Fruit fly (Drosophila melanogaster) whole organism, embryonic: ENCODE measurements around the gene RpL28.

Experiments
- Bdp1 ChIP-seq: fragments of 200-800 bp; sonication (Bioruptor generic); optimal IDR thresholded peaks from 3 replicates; lab custom pipeline; 2016; ENCODE audit warnings: missing biosample characterization, missing genetic modification characterization
- C15 ChIP-seq: fragments of 200-800 bp; sonication (Bioruptor generic); IDR thresholded peaks from 3 replicates; pipeline ENCODE4 v1.3.6; 2022; ENCODE audit warnings: missing biosample characterization, missing genetic modification characterization
- CG10147 ChIP-seq: fragments of 200-800 bp; sonication (Bioruptor generic); optimal IDR thresholded peaks from 2 replicates; lab custom pipeline; 2019; ENCODE audit warnings: missing biosample characterization, mild to moderate bottlenecking, missing genetic modification characterization, moderate library complexity
- CG12219 ChIP-seq: fragments of 200-800 bp; sonication (Bioruptor generic); optimal IDR thresholded peaks from 3 replicates; lab custom pipeline; 2018; ENCODE audit warnings: missing biosample characterization, mild to moderate bottlenecking, missing genetic modification characterization
- CG13624 ChIP-seq: fragments of 200-800 bp; sonication (Bioruptor generic); optimal IDR thresholded peaks from 2 replicates; lab custom pipeline; 2016; ENCODE audit warnings: missing biosample characterization, missing genetic modification characterization
- CG13775 ChIP-seq: fragments of 200-800 bp; sonication (Bioruptor generic); optimal IDR thresholded peaks from 3 replicates; lab custom pipeline; 2017; ENCODE audit warnings: missing biosample characterization, mild to moderate bottlenecking, missing genetic modification characterization
- CG17328 ChIP-seq: fragments of 200-800 bp; sonication (Bioruptor generic); IDR thresholded peaks from 2 replicates; pipeline ENCODE4 v1.3.6; 2022; ENCODE audit warnings: missing biosample characterization, missing genetic modification characterization
- CG2678 ChIP-seq: fragments of 200-800 bp; sonication (Bioruptor generic); optimal IDR thresholded peaks from 3 replicates; lab custom pipeline; 2019; ENCODE audit warnings: missing biosample characterization, mild to moderate bottlenecking, missing genetic modification characterization, moderate library complexity
- CG2712 ChIP-seq: fragments of 200-800 bp; optimal IDR thresholded peaks from 3 replicates; lab custom pipeline; 2019; ENCODE audit warnings: missing biosample characterization, mild to moderate bottlenecking, missing genetic modification characterization, moderate library complexity
- CG3163 ChIP-seq: fragments of 200-800 bp; sonication (Bioruptor generic); optimal IDR thresholded peaks from 3 replicates; lab custom pipeline; 2016; ENCODE audit warnings: missing biosample characterization, missing genetic modification characterization
- CG3995 ChIP-seq: fragments of 200-800 bp; sonication (Bioruptor generic); optimal IDR thresholded peaks from 3 replicates; lab custom pipeline; 2016; ENCODE audit warnings: missing biosample characterization, missing genetic modification characterization
- CG4404 ChIP-seq: fragments of 200-800 bp; sonication (Bioruptor generic); IDR thresholded peaks from 2 replicates; pipeline ENCODE4 v1.3.6; 2022; ENCODE audit warnings: missing biosample characterization, missing genetic modification characterization
- CG4424 ChIP-seq: fragments of 200-800 bp; sonication (Bioruptor generic); optimal IDR thresholded peaks from 3 replicates; lab custom pipeline; 2016; ENCODE audit warnings: missing biosample characterization, missing genetic modification characterization
- CG7271 ChIP-seq: fragments of 200-800 bp; sonication (Bioruptor generic); optimal IDR thresholded peaks from 2 replicates; lab custom pipeline; 2018; ENCODE audit warnings: missing biosample characterization, mild to moderate bottlenecking, missing genetic modification characterization, moderate library complexity
- Dip3 ChIP-seq: fragments of 200-800 bp; sonication (Bioruptor generic); optimal IDR thresholded peaks from 3 replicates; lab custom pipeline; 2016; ENCODE audit warnings: missing biosample characterization, missing genetic modification characterization
- E2f1 ChIP-seq: fragments of 200-800 bp; sonication (Bioruptor generic); IDR thresholded peaks from 2 replicates; pipeline ENCODE4 v1.3.6; 2022; ENCODE audit warnings: missing biosample characterization, missing genetic modification characterization
- Gug ChIP-seq: fragments of 200-800 bp; sonication (Bioruptor generic); IDR thresholded peaks from 4 replicates; pipeline ENCODE4 v1.3.6; 2022; ENCODE audit warnings: missing biosample characterization, missing genetic modification characterization
- Hand ChIP-seq: fragments of 200-800 bp; sonication (Bioruptor generic); optimal IDR thresholded peaks from 2 replicates; lab custom pipeline; 2017; ENCODE audit warnings: mild to moderate bottlenecking, missing biosample characterization, missing genetic modification reagents, missing genetic modification characterization
- Hsf ChIP-seq: fragments of 200-800 bp; sonication (Bioruptor generic); optimal IDR thresholded peaks from 3 replicates; lab custom pipeline; 2016; ENCODE audit warnings: missing biosample characterization, missing genetic modification characterization
- Max ChIP-seq: fragments of 200-800 bp; sonication (Bioruptor generic); optimal IDR thresholded peaks from 2 replicates; lab custom pipeline; 2016; ENCODE audit warnings: missing biosample characterization, mild to moderate bottlenecking, missing genetic modification characterization
- Nf-YC ChIP-seq: fragments of 200-800 bp; optimal IDR thresholded peaks from 3 replicates; lab custom pipeline; 2019; ENCODE audit warnings: missing biosample characterization, mild to moderate bottlenecking, missing genetic modification characterization, moderate library complexity
- Opbp ChIP-seq: fragments of 200-800 bp; sonication (Bioruptor generic); IDR thresholded peaks from 3 replicates; pipeline ENCODE4 v1.3.6; 2022; ENCODE audit warnings: missing biosample characterization, missing genetic modification characterization; ENCODE audit not compliant: partially characterized antibody
- Pdp1 ChIP-seq, 2 experiments: fragments of 200-800 bp; sonication (Bioruptor generic); optimal IDR thresholded peaks; 3 replicates each; lab custom pipeline; 2016; ENCODE audit warnings: missing biosample characterization in 2 of 2, missing genetic modification characterization in 2 of 2, mild to moderate bottlenecking in 1 of 2, moderate library complexity in 1 of 2
- Poxn ChIP-seq: fragments of 200-800 bp; sonication (Bioruptor generic); IDR thresholded peaks from 2 replicates; pipeline ENCODE4 v1.3.6; 2022; ENCODE audit warnings: missing biosample characterization, missing genetic modification characterization
- Rfx ChIP-seq: fragments of 200-800 bp; sonication (Bioruptor generic); IDR thresholded peaks from 2 replicates; pipeline ENCODE4 v1.3.6; 2022; ENCODE audit warnings: missing biosample characterization, missing genetic modification characterization
- Scr ChIP-seq: fragments of 200-800 bp; sonication (Bioruptor generic); IDR thresholded peaks from 2 replicates; pipeline ENCODE4 v1.3.6; 2022; ENCODE audit warnings: missing biosample characterization, missing genetic modification characterization; ENCODE audit not compliant: partially characterized antibody
- YL-1 ChIP-seq: fragments of 200-800 bp; sonication (Bioruptor generic); optimal IDR thresholded peaks from 3 replicates; lab custom pipeline; 2017; ENCODE audit warnings: missing biosample characterization, mild to moderate bottlenecking, missing genetic modification characterization
- al ChIP-seq: fragments of 200-800 bp; sonication (Bioruptor generic); IDR thresholded peaks from 2 replicates; pipeline ENCODE4 v1.3.6; 2022; ENCODE audit warnings: missing biosample characterization, missing genetic modification characterization
- bowl ChIP-seq: fragments of 200-800 bp; sonication (Bioruptor generic); IDR thresholded peaks from 2 replicates; pipeline ENCODE4 v1.3.6; 2022; ENCODE audit warnings: missing biosample characterization, missing genetic modification characterization
- br ChIP-seq: fragments of >200 bp; optimal IDR thresholded peaks from 2 replicates; lab custom pipeline; 2017
- cas ChIP-seq: fragments of 200-800 bp; sonication (Bioruptor generic); IDR thresholded peaks from 2 replicates; pipeline ENCODE4 v1.3.6; 2022; ENCODE audit warnings: missing biosample characterization, missing genetic modification characterization
- chif ChIP-seq, 2 experiments: fragments of 200-800 bp; sonication (Bioruptor generic); optimal IDR thresholded peaks; 3 replicates each; lab custom pipeline; 2016; ENCODE audit warnings: missing biosample characterization in 2 of 2, missing genetic modification characterization in 2 of 2
- da ChIP-seq: fragments of 200-800 bp; sonication (Bioruptor generic); optimal IDR thresholded peaks from 2 replicates; lab custom pipeline; 2016; ENCODE audit warnings: missing biosample characterization, missing genetic modification characterization
- dmrt11E ChIP-seq: fragments of 200-800 bp; sonication (Bioruptor generic); optimal IDR thresholded peaks from 3 replicates; lab custom pipeline; 2018; ENCODE audit warnings: missing biosample characterization, mild to moderate bottlenecking, missing genetic modification characterization, moderate library complexity
- dysf ChIP-seq: fragments of 200-800 bp; sonication (Bioruptor generic); IDR thresholded peaks from 3 replicates; pipeline ENCODE4 v1.3.6; 2022; ENCODE audit warnings: missing biosample characterization, missing genetic modification characterization
- en ChIP-seq: fragments of 200-800 bp; sonication (Bioruptor generic); optimal IDR thresholded peaks from 2 replicates; lab custom pipeline; 2016; ENCODE audit warnings: missing biosample characterization, missing genetic modification characterization
- exex ChIP-seq: fragments of 200-800 bp; sonication (Bioruptor generic); optimal IDR thresholded peaks from 4 replicates; lab custom pipeline; 2018; ENCODE audit warnings: missing biosample characterization, mild to moderate bottlenecking, missing genetic modification characterization, moderate library complexity
- her ChIP-seq: fragments of 200-800 bp; sonication (Bioruptor generic); optimal IDR thresholded peaks from 2 replicates; lab custom pipeline; 2016; ENCODE audit warnings: missing biosample characterization, missing genetic modification characterization
- hth ChIP-seq: fragments of >200 bp; optimal IDR thresholded peaks from 2 replicates; lab custom pipeline; 2017; ENCODE audit warnings: inconsistent platforms
- kah ChIP-seq: fragments of 200-800 bp; sonication (Bioruptor generic); optimal IDR thresholded peaks from 2 replicates; lab custom pipeline; 2018; ENCODE audit warnings: missing biosample characterization, mild to moderate bottlenecking, missing genetic modification characterization
- oc ChIP-seq: fragments of 200-800 bp; sonication (Bioruptor generic); optimal IDR thresholded peaks from 2 replicates; lab custom pipeline; 2018; ENCODE audit warnings: missing biosample characterization, mild to moderate bottlenecking, missing genetic modification characterization, moderate library complexity
- otp ChIP-seq: fragments of 200-800 bp; sonication (Bioruptor generic); IDR thresholded peaks from 3 replicates; pipeline ENCODE4, ENCODE4 v1.3.6; 2022; ENCODE audit warnings: missing biosample characterization, missing genetic modification characterization
- pnt ChIP-seq: fragments of 200-800 bp; sonication (Bioruptor generic); optimal IDR thresholded peaks from 3 replicates; lab custom pipeline; 2016; ENCODE audit warnings: missing biosample characterization, missing genetic modification characterization
- row ChIP-seq: fragments of 200-800 bp; sonication (Bioruptor generic); IDR thresholded peaks from 3 replicates; pipeline ENCODE4 v1.3.6; 2022; ENCODE audit warnings: missing biosample characterization, missing genetic modification characterization
- sens ChIP-seq: fragments of 200-800 bp; sonication (Bioruptor generic); peaks from one replicate; lab custom pipeline; 2016; ENCODE audit warnings: missing biosample characterization, missing genetic modification characterization
- twi ChIP-seq: fragments of 200-800 bp; optimal IDR thresholded peaks from 2 replicates; lab custom pipeline; 2019; ENCODE audit warnings: missing biosample characterization, mild to moderate bottlenecking, missing genetic modification characterization, moderate library complexity
- unpg ChIP-seq: fragments of 200-800 bp; sonication (Bioruptor generic); optimal IDR thresholded peaks from 3 replicates; lab custom pipeline; 2018; ENCODE audit warnings: missing biosample characterization, mild to moderate bottlenecking, missing genetic modification characterization, moderate library complexity
- wdn ChIP-seq: fragments of 200-800 bp; sonication (Bioruptor generic); IDR thresholded peaks from 2 replicates; pipeline ENCODE4 v1.3.6; 2022; ENCODE audit warnings: missing biosample characterization, missing genetic modification characterization
- zen2 ChIP-seq: fragments of 200-800 bp; sonication (Bioruptor generic); IDR thresholded peaks from 3 replicates; pipeline ENCODE4 v1.3.6; 2022; ENCODE audit warnings: missing biosample characterization, missing genetic modification characterization; ENCODE audit not compliant: partially characterized antibody
- zfh1 ChIP-seq: fragments of 200-800 bp; sonication (Bioruptor generic); IDR thresholded peaks from 3 replicates; pipeline ENCODE4 v1.3.6; 2022; ENCODE audit warnings: missing biosample characterization, missing genetic modification characterization

Gene RpL28

dm6 chr3L:3222643-3223389 lies at the start of gene RpL28, which contains the start of gene eIF1 (continued):
- TF ChIP-seq bowl (GFP tag; lab: Robert Waterston, UW) (0 out of 2 replicates have a peak, but pooled peaks have one; percentile 58), twi (tag; lab: Kevin White, UChicago) (peak; percentile 73), sens (GFP tag; lab: Kevin White, UChicago) (peak; percentile 97), Nf-YC (tag; lab: Kevin White, UChicago) (peak; percentile 81), zen2 (peak; percentile 47; the same call in 2 of the 3 replicates), CG7271 (tag; lab: Kevin White, UChicago) (peak; percentile 95), dysf (GFP tag; lab: Robert Waterston, UW) (peak; percentile 84; the same call in 2 of the 3 replicates), CG3995 (GFP tag; lab: Kevin White, UChicago) (peak; percentile 87), CG13624 (GFP tag; lab: Kevin White, UChicago) (peak; percentile 89), Dip3 (GFP tag; lab: Kevin White, UChicago) (peak; percentile 91), CG4404 (peak; percentile 66), zfh1 (GFP tag; lab: Robert Waterston, UW) (peak; percentile 93), Pdp1 (GFP tag; optimal IDR thresholded peaks at IDR 0.05; lab: Kevin White, UChicago) (peak; percentile 78 to 88), E2f1 (GFP tag; lab: Robert Waterston, UW) (peak; percentile 70), al (peak; percentile 67), CG2712 (peak; percentile 86), Max (GFP tag; lab: Kevin White, UChicago) (peak; percentile 94), CG10147 (GFP tag; lab: Kevin White, UChicago) (peak; percentile 65), Rfx (GFP tag; lab: Robert Waterston, UW) (peak; percentile 94), Opbp (peak; percentile 99), exex (tag; lab: Kevin White, UChicago) (peak; percentile 53), Poxn (peak; percentile 56; the same call in 1 of the 2 replicates), unpg (GFP tag; lab: Kevin White, UChicago) (peak; percentile 78), row (peak; percentile 87), pnt (GFP tag; lab: Kevin White, UChicago) (peak; percentile 49), CG13775 (GFP tag; lab: Kevin White, UChicago) (peak; percentile 98), CG12219 (GFP tag; lab: Kevin White, UChicago) (peak; percentile 87), CG17328 (peak; percentile 91), dmrt11E (tag; lab: Kevin White, UChicago) (peak; percentile 87), Hsf (GFP tag; lab: Kevin White, UChicago) (peak; percentile 94), da (peak; percentile 89), CG3163 (peak; percentile 70), chif (GFP tag; optimal IDR thresholded peaks at IDR 0.05; lab: Kevin White, UChicago) (peak; percentile 84 to 91), C15 (GFP tag; lab: Robert Waterston, UW) (peak; percentile 86; the same call in 2 of the 3 replicates), CG4424 (GFP tag; lab: Kevin White, UChicago) (peak; percentile 93), her (GFP tag; lab: Kevin White, UChicago) (peak; percentile 85), YL-1 (GFP tag; lab: Kevin White, UChicago) (peak; percentile 98), Hand (GFP tag; lab: Kevin White, UChicago) (peak; percentile 81), hth (no peak), Bdp1 (GFP tag; lab: Kevin White, UChicago) (peak; percentile 87), otp (GFP tag; lab: Robert Waterston, UW) (peak; percentile 94), CG2678 (tag; lab: Kevin White, UChicago) (peak; percentile 83), Gug (GFP tag; lab: Robert Waterston, UW) (peak; percentile 57), en (GFP tag; lab: Kevin White, UChicago) (peak; percentile 76), kah (GFP tag; lab: Kevin White, UChicago) (peak; percentile 88), oc (tag; lab: Kevin White, UChicago) (no peak), cas (GFP tag; lab: Robert Waterston, UW) (peak; percentile 61), br (lab: Kevin White, UChicago) (no peak), wdn (peak; percentile 57), Scr (GFP tag; lab: Robert Waterston, UW) (peak; percentile 88)
